Worm (Caenorhabditis elegans) whole organism, L1 larva: ENCODE data around the gene apn-1.

ENCODE experiments used
- C04F5.9 ChIP-seq: sonication (generic microtip); optimal IDR thresholded peaks from 2 replicates; lab custom pipeline; 2016; ENCODE audit warnings: missing genetic modification characterization, missing compliant biosample characterization
- C16A3.4 ChIP-seq: fragments of 150-350 bp; optimal IDR thresholded peaks from 2 replicates; lab custom pipeline; 2014; ENCODE audit warnings: missing biosample characterization, missing genetic modification characterization
- C34B4.2 ChIP-seq: sonication (generic microtip); optimal IDR thresholded peaks from 2 replicates; lab custom pipeline; 2017; ENCODE audit warnings: mild to moderate bottlenecking, missing genetic modification characterization, missing compliant biosample characterization
- F16B12.6 ChIP-seq: fragments of 150-350 bp; optimal IDR thresholded peaks from 2 replicates; lab custom pipeline; 2014; ENCODE audit warnings: missing biosample characterization, missing genetic modification characterization
- Y116A8C.19 ChIP-seq: sonication (generic microtip); optimal IDR thresholded peaks from 2 replicates; lab custom pipeline; 2016; ENCODE audit warnings: missing compliant biosample characterization, missing genetic modification characterization, borderline replicate concordance
- aly-2 ChIP-seq: fragments of 150-350 bp; optimal IDR thresholded peaks from 2 replicates; lab custom pipeline; 2014; ENCODE audit warnings: missing biosample characterization, missing genetic modification characterization
- ama-1 ChIP-seq: fragments of 150-350 bp; optimal IDR thresholded peaks from 2 replicates; lab custom pipeline; 2014
- blmp-1 ChIP-seq: fragments of 150-350 bp; optimal IDR thresholded peaks from 2 replicates; lab custom pipeline; 2014; ENCODE audit warnings: missing biosample characterization, missing genetic modification characterization
- ceh-63 ChIP-seq: fragments of 200-800 bp; sonication (Bioruptor generic); optimal IDR thresholded peaks from 2 replicates; lab custom pipeline; 2018; ENCODE audit warnings: mild to moderate bottlenecking, missing genetic modification characterization, missing compliant biosample characterization
- ceh-88 ChIP-seq: fragments of 200-800 bp; sonication (Bioruptor generic); IDR thresholded peaks from 2 replicates; pipeline ENCODE4 v1.3.6; 2022; ENCODE audit warnings: missing genetic modification characterization, missing compliant biosample characterization
- ceh-90 ChIP-seq: sonication (generic microtip); optimal IDR thresholded peaks from 2 replicates; lab custom pipeline; 2016; ENCODE audit warnings: missing genetic modification characterization, missing compliant biosample characterization
- ces-1 ChIP-seq: fragments of 150-350 bp; optimal IDR thresholded peaks from 2 replicates; lab custom pipeline; 2014; ENCODE audit warnings: missing biosample characterization, missing genetic modification reagents, missing genetic modification characterization
- dpl-1 ChIP-seq, 3 experiments: fragments of 150-350 bp in 2 of 3; sonication (generic microtip) in 1 of 3; optimal IDR thresholded peaks; 2 replicates each; lab custom pipeline; 2014 to 2017; ENCODE audit warnings: missing biosample characterization in 3 of 3, missing genetic modification characterization in 3 of 3, missing genetic modification reagents in 3 of 3
- efl-1 ChIP-seq, 4 experiments: fragments of 150-350 bp; optimal IDR thresholded peaks in 3 of 4; peaks in 1 of 4; 1 replicate in 1 of 4; 2 replicates in 3 of 4; lab custom pipeline; 2014; ENCODE audit warnings: missing biosample characterization in 2 of 4, missing genetic modification characterization in 2 of 4, missing genetic modification reagents in 2 of 4
- efl-3 ChIP-seq: fragments of 200-800 bp; sonication (Bioruptor generic); optimal IDR thresholded peaks from 2 replicates; lab custom pipeline; 2018; ENCODE audit warnings: mild to moderate bottlenecking, missing genetic modification characterization, missing compliant biosample characterization
- egl-27 ChIP-seq, 2 experiments: fragments of 150-350 bp in 1 of 2; sonication (generic microtip); optimal IDR thresholded peaks; 3 replicates each; lab custom pipeline; 2017 to 2018; ENCODE audit warnings: missing biosample characterization in 2 of 2, missing genetic modification characterization in 2 of 2, missing genetic modification reagents in 2 of 2
- elt-2 ChIP-seq: sonication (generic microtip); optimal IDR thresholded peaks from 2 replicates; lab custom pipeline; 2016; ENCODE audit warnings: missing genetic modification characterization, mild to moderate bottlenecking, inconsistent platforms, missing compliant biosample characterization, missing genetic modification reagents
- elt-3 ChIP-seq, 6 experiments: fragments of 150-350 bp in 1 of 6; sonication (generic microtip); optimal IDR thresholded peaks; 2 replicates each; lab custom pipeline; 2017 to 2018; ENCODE audit warnings: missing biosample characterization in 6 of 6, missing genetic modification characterization in 6 of 6, inconsistent platforms in 1 of 6
- fkh-10 ChIP-seq: sonication (generic microtip); optimal IDR thresholded peaks from 2 replicates; lab custom pipeline; 2017; ENCODE audit warnings: missing biosample characterization, missing genetic modification reagents, missing genetic modification characterization
- fkh-4 ChIP-seq: sonication (generic microtip); optimal IDR thresholded peaks from 2 replicates; lab custom pipeline; 2016; ENCODE audit warnings: missing compliant biosample characterization, missing genetic modification characterization, borderline replicate concordance
- fos-1 ChIP-seq: fragments of 150-350 bp; optimal IDR thresholded peaks from 2 replicates; lab custom pipeline; 2014; ENCODE audit warnings: missing biosample characterization, missing genetic modification characterization
- grh-1 ChIP-seq: fragments of 200-800 bp; sonication (Bioruptor generic); IDR thresholded peaks from 2 replicates; pipeline ENCODE4 v1.3.6; 2022; ENCODE audit warnings: missing genetic modification reagents, missing genetic modification characterization, missing compliant biosample characterization
- hlh-17 ChIP-seq: fragments of 200-800 bp; sonication (Bioruptor generic); optimal IDR thresholded peaks from 2 replicates; lab custom pipeline; 2018; ENCODE audit warnings: missing genetic modification characterization, mild to moderate bottlenecking, missing compliant biosample characterization, moderate library complexity, borderline replicate concordance
- hpl-2 ChIP-seq: fragments of 150-350 bp; optimal IDR thresholded peaks from 2 replicates; lab custom pipeline; 2014; ENCODE audit warnings: missing biosample characterization, missing genetic modification reagents, missing genetic modification characterization
- isw-1 ChIP-seq: fragments of 200-800 bp; sonication (Bioruptor generic); IDR thresholded peaks from 2 replicates; pipeline ENCODE4 v1.3.6; 2022; ENCODE audit warnings: missing genetic modification characterization, missing compliant biosample characterization
- jun-1 ChIP-seq: fragments of 150-350 bp; optimal IDR thresholded peaks from 2 replicates; lab custom pipeline; 2014; ENCODE audit warnings: missing biosample characterization, missing genetic modification reagents, missing genetic modification characterization
- lin-13 ChIP-seq: fragments of 150-350 bp; optimal IDR thresholded peaks from 2 replicates; lab custom pipeline; 2014; ENCODE audit warnings: missing biosample characterization, missing genetic modification reagents, missing genetic modification characterization
- lin-14 ChIP-seq: fragments of 200-800 bp; sonication (Bioruptor generic); optimal IDR thresholded peaks from 2 replicates; lab custom pipeline; 2018; ENCODE audit warnings: mild to moderate bottlenecking, missing genetic modification characterization, moderate library complexity, missing compliant biosample characterization
- lin-39 ChIP-seq: fragments of 150-350 bp; optimal IDR thresholded peaks from 2 replicates; lab custom pipeline; 2014; ENCODE audit warnings: missing biosample characterization, missing genetic modification reagents, missing genetic modification characterization
- lir-3 ChIP-seq: sonication (generic microtip); optimal IDR thresholded peaks from 2 replicates; lab custom pipeline; 2016; ENCODE audit warnings: mild to moderate bottlenecking, missing genetic modification characterization, moderate library complexity, missing compliant biosample characterization; ENCODE audit not compliant: poor library complexity
- mef-2 ChIP-seq: fragments of 150-350 bp; optimal IDR thresholded peaks from 2 replicates; lab custom pipeline; 2014; ENCODE audit warnings: missing biosample characterization, missing genetic modification characterization
- nhr-11 ChIP-seq: fragments of 150-350 bp; optimal IDR thresholded peaks from 2 replicates; lab custom pipeline; 2014; ENCODE audit warnings: missing biosample characterization, missing genetic modification characterization
- nhr-19 ChIP-seq: fragments of 200-800 bp; sonication (Bioruptor generic); conservative IDR thresholded peaks from 2 replicates; pipeline ENCODE4 v1.3.6; 2022; ENCODE audit warnings: missing genetic modification characterization, missing compliant biosample characterization
- nhr-20 ChIP-seq: sonication (generic microtip); optimal IDR thresholded peaks from 2 replicates; lab custom pipeline; 2016; ENCODE audit warnings: mild to moderate bottlenecking, missing genetic modification characterization, missing compliant biosample characterization
- nhr-237 ChIP-seq: fragments of 150-350 bp; optimal IDR thresholded peaks from 2 replicates; lab custom pipeline; 2014; ENCODE audit warnings: missing biosample characterization, missing genetic modification characterization
- nhr-28 ChIP-seq: fragments of 150-350 bp; optimal IDR thresholded peaks from 2 replicates; lab custom pipeline; 2014; ENCODE audit warnings: missing biosample characterization, missing genetic modification characterization
- nhr-76 ChIP-seq: sonication (generic microtip); optimal IDR thresholded peaks from 2 replicates; lab custom pipeline; 2017; ENCODE audit warnings: missing biosample characterization, missing genetic modification characterization
- nhr-85 ChIP-seq: sonication (generic microtip); peaks from one replicate; lab custom pipeline; 2016; ENCODE audit warnings: missing genetic modification characterization, inconsistent platforms, missing compliant biosample characterization
- nhr-90 ChIP-seq: sonication (generic microtip); optimal IDR thresholded peaks from 2 replicates; lab custom pipeline; 2016; ENCODE audit warnings: mild to moderate bottlenecking, missing genetic modification characterization, missing compliant biosample characterization; ENCODE audit not compliant: poor library complexity
- pag-3 ChIP-seq: sonication (generic microtip); optimal IDR thresholded peaks from 2 replicates; lab custom pipeline; 2017; ENCODE audit warnings: missing genetic modification characterization, mild to moderate bottlenecking, missing compliant biosample characterization, antibody characterized with exemption, borderline replicate concordance; ENCODE audit not compliant: insufficient read depth
- pax-3 ChIP-seq: fragments of 200-800 bp; sonication (Bioruptor generic); optimal IDR thresholded peaks from 2 replicates; lab custom pipeline; 2018; ENCODE audit warnings: mild to moderate bottlenecking, missing genetic modification characterization, moderate library complexity, missing compliant biosample characterization
- pqm-1 ChIP-seq: sonication (generic microtip); optimal IDR thresholded peaks from 3 replicates; lab custom pipeline; 2017; ENCODE audit warnings: missing biosample characterization, missing genetic modification characterization
- snu-23 ChIP-seq: sonication (generic microtip); optimal IDR thresholded peaks from 2 replicates; lab custom pipeline; 2016; ENCODE audit warnings: missing genetic modification characterization, missing compliant biosample characterization
- sup-37 ChIP-seq: fragments of 200-800 bp; sonication (Bioruptor generic); optimal IDR thresholded peaks from 2 replicates; lab custom pipeline; 2018; ENCODE audit warnings: mild to moderate bottlenecking, missing genetic modification characterization, missing compliant biosample characterization
- swsn-7 ChIP-seq: sonication (generic microtip); optimal IDR thresholded peaks from 2 replicates; lab custom pipeline; 2016; ENCODE audit warnings: missing genetic modification characterization, missing compliant biosample characterization
- tbx-2 ChIP-seq: sonication (generic microtip); optimal IDR thresholded peaks from 2 replicates; lab custom pipeline; 2016; ENCODE audit warnings: missing genetic modification characterization, missing compliant biosample characterization
- unc-130 ChIP-seq: fragments of 150-350 bp; optimal IDR thresholded peaks from 2 replicates; lab custom pipeline; 2017; ENCODE audit warnings: missing biosample characterization, missing genetic modification characterization, inconsistent platforms
- unc-30 ChIP-seq: sonication (generic microtip); optimal IDR thresholded peaks from 2 replicates; lab custom pipeline; 2017; ENCODE audit warnings: missing biosample characterization, missing genetic modification characterization
- unc-62 ChIP-seq: fragments of 150-350 bp; optimal IDR thresholded peaks from 2 replicates; lab custom pipeline; 2014; ENCODE audit warnings: missing biosample characterization, missing genetic modification reagents, missing genetic modification characterization
- unc-86 ChIP-seq: sonication (generic microtip); optimal IDR thresholded peaks from 2 replicates; lab custom pipeline; 2016; ENCODE audit warnings: missing genetic modification characterization, missing compliant biosample characterization
- xbp-1 ChIP-seq: sonication (generic microtip); optimal IDR thresholded peaks from 2 replicates; lab custom pipeline; 2016; ENCODE audit warnings: missing genetic modification characterization, missing compliant biosample characterization
- zag-1 ChIP-seq: fragments of 150-350 bp; optimal IDR thresholded peaks from 2 replicates; lab custom pipeline; 2014; ENCODE audit warnings: missing biosample characterization, missing genetic modification characterization
- ztf-4 ChIP-seq: fragments of 150-350 bp; optimal IDR thresholded peaks from 2 replicates; lab custom pipeline; 2014; ENCODE audit warnings: missing biosample characterization, missing genetic modification characterization

Gene apn-1

DNA sequence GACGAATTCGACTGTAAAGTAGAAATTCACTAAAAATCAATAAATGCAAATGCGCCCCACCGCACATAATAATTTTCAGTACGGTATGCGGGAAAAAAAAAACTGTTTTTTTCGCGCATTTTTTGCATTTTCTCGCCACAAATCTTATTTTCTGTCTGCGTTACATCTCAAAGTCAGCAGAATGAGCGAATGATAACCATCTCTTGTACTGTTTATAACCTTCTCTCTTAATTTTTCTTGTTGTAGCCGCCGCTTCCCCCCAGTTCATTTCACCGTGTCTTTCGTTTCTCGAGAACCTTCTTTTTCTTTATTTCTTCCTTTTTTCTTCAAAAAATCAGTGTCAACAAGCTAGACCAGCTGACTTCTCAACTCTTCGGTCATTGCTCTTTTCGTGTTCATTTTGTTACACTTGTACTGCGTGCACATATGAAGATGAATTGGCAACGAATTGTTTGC, 31.9 kb upstream of the apn-1 start (continued):
- TF ChIP-seq tbx-2 (peak; percentile 33), nhr-19 (peak; percentile 5; the same call in 1 of the 2 replicates), snu-23 (GFP tag; lab: Kevin White, UChicago) (peak; percentile 32), egl-27 (tag; optimal IDR thresholded peaks at IDR 0.05; lab: Kevin White, UChicago) (no peak), zag-1 (tag; lab: Kevin White, UChicago) (no peak), lin-13 (GFP tag; lab: Kevin White, UChicago) (peak; percentile 33), F16B12.6 (tag; lab: Kevin White, UChicago) (no peak), aly-2 (tag; lab: Kevin White, UChicago) (no peak), pax-3 (tag; lab: Kevin White, UChicago) (no peak), pqm-1 (tag; lab: Kevin White, UChicago) (no peak), fkh-4 (tag; lab: Kevin White, UChicago) (no peak), fkh-10 (no peak), fos-1 (tag; lab: Kevin White, UChicago) (no peak), lir-3 (tag; lab: Kevin White, UChicago) (no peak), nhr-237 (tag; lab: Kevin White, UChicago) (no peak), efl-3 (GFP tag; lab: Kevin White, UChicago) (no peak), ceh-90 (no peak), nhr-76 (no peak), ztf-4 (tag; lab: Kevin White, UChicago) (peak; percentile 16), lin-39 (tag; lab: Kevin White, UChicago) (no peak), sup-37 (no peak), nhr-20 (tag; lab: Kevin White, UChicago) (peak; percentile 68), hlh-17 (GFP tag; lab: Kevin White, UChicago) (no peak), blmp-1 (tag; lab: Kevin White, UChicago) (no peak), efl-1 (optimal IDR thresholded peaks at IDR 0.05; lab: Kevin White, UChicago) (no peak), efl-1 (GFP tag; optimal IDR thresholded peaks at IDR 0.05 in 1 of 2; lab: Kevin White, UChicago) (no peak), unc-30 (tag; lab: Kevin White, UChicago) (no peak), nhr-90 (peak; percentile 24), pag-3 (no peak), C16A3.4 (tag; lab: Kevin White, UChicago) (no peak), xbp-1 (tag; lab: Kevin White, UChicago) (no peak), C04F5.9 (tag; lab: Kevin White, UChicago) (no peak), dpl-1 (GFP tag; optimal IDR thresholded peaks at IDR 0.05; lab: Kevin White, UChicago) (peak in 1 of 3 experiments; percentile 22), lin-14 (GFP tag; lab: Kevin White, UChicago) (peak; percentile 24), elt-3 (tag; optimal IDR thresholded peaks at IDR 0.05; lab: Kevin White, UChicago) (peak in 4 of 6 experiments; percentile 5 to 45 (median 30)), elt-2 (tag; lab: Kevin White, UChicago) (no peak), unc-62 (GFP tag; lab: Kevin White, UChicago) (no peak), ces-1 (GFP tag; lab: Kevin White, UChicago) (no peak), unc-86 (tag; lab: Kevin White, UChicago) (no peak), grh-1 (no peak), nhr-28 (tag; lab: Kevin White, UChicago) (no peak), unc-130 (tag; lab: Kevin White, UChicago) (no peak), Y116A8C.19 (tag; lab: Kevin White, UChicago) (no peak), ama-1 (lab: Kevin White, UChicago) (no peak), swsn-7 (tag; lab: Kevin White, UChicago) (peak; percentile 42), nhr-11 (tag; lab: Kevin White, UChicago) (no peak), hpl-2 (GFP tag; lab: Kevin White, UChicago) (no peak), ceh-63 (GFP tag; lab: Kevin White, UChicago) (no peak), C34B4.2 (tag; lab: Kevin White, UChicago) (no peak), nhr-85 (tag; lab: Kevin White, UChicago) (peak; percentile 81), isw-1 (GFP tag; lab: Robert Waterston, UW) (no peak), jun-1 (tag; lab: Kevin White, UChicago) (no peak), ceh-88 (GFP tag; lab: Robert Waterston, UW) (no peak), mef-2 (tag; lab: Kevin White, UChicago) (no peak)
